Worm (Caenorhabditis elegans) whole organism, L4 larva: ENCODE measurements around the gene F56D1.1.

Experiments used
- F10B5.3 ChIP-seq: sonication (generic microtip); optimal IDR thresholded peaks from 2 replicates; lab custom pipeline; 2016; ENCODE audit warnings: mild to moderate bottlenecking, missing genetic modification characterization, missing compliant biosample characterization
- F26F4.8 ChIP-seq: fragments of 200-800 bp; sonication (Bioruptor generic); conservative IDR thresholded peaks from 2 replicates; pipeline ENCODE4 v1.3.6; 2022; ENCODE audit warnings: missing genetic modification characterization, missing compliant biosample characterization
- F49E8.2 ChIP-seq: sonication (generic microtip); optimal IDR thresholded peaks from 2 replicates; lab custom pipeline; 2016; ENCODE audit warnings: missing compliant biosample characterization, mild to moderate bottlenecking, missing genetic modification characterization, borderline replicate concordance
- R02D3.7 ChIP-seq: fragments of 150-350 bp; sonication (generic microtip); optimal IDR thresholded peaks from 3 replicates; lab custom pipeline; 2014; ENCODE audit warnings: missing biosample characterization, missing genetic modification characterization
- aha-1 ChIP-seq: fragments of 150-350 bp; peaks from one replicate; lab custom pipeline; 2014; ENCODE audit warnings: missing biosample characterization, missing genetic modification characterization
- aly-2 ChIP-seq: sonication (generic microtip); optimal IDR thresholded peaks from 2 replicates; lab custom pipeline; 2018; ENCODE audit warnings: missing biosample characterization, missing genetic modification characterization
- arid-1 ChIP-seq: fragments of 200-800 bp; sonication (Bioruptor generic); conservative IDR thresholded peaks from 2 replicates; pipeline ENCODE4 v1.3.6; 2022; ENCODE audit warnings: missing genetic modification reagents, missing genetic modification characterization, missing compliant biosample characterization
- ceh-20 ChIP-seq: fragments of 200-800 bp; sonication (Bioruptor generic); IDR thresholded peaks from 2 replicates; pipeline ENCODE4 v1.3.6; 2022; ENCODE audit warnings: missing genetic modification reagents, missing genetic modification characterization, missing compliant biosample characterization
- ceh-62 ChIP-seq: sonication (generic microtip); optimal IDR thresholded peaks from 2 replicates; lab custom pipeline; 2017; ENCODE audit warnings: missing biosample characterization, missing genetic modification characterization
- daf-19 ChIP-seq: fragments of 200-800 bp; sonication (Bioruptor generic); conservative IDR thresholded peaks from 2 replicates; pipeline ENCODE4 v1.3.6; 2022; ENCODE audit warnings: missing genetic modification characterization, missing compliant biosample characterization
- daf-8 ChIP-seq: fragments of 200-800 bp; sonication (Bioruptor generic); IDR thresholded peaks from 2 replicates; pipeline ENCODE4 v1.3.6; 2022; ENCODE audit warnings: missing genetic modification characterization, missing compliant biosample characterization
- dmd-9 ChIP-seq: fragments of 200-800 bp; sonication (Bioruptor generic); IDR thresholded peaks from 2 replicates; pipeline ENCODE4 v1.3.6; 2022; ENCODE audit warnings: missing genetic modification reagents, missing genetic modification characterization, missing compliant biosample characterization
- dpl-1 ChIP-seq: fragments of 150-350 bp; optimal IDR thresholded peaks from 2 replicates; lab custom pipeline; 2014; ENCODE audit warnings: missing biosample characterization, missing genetic modification reagents, missing genetic modification characterization
- egl-43 ChIP-seq: fragments of 200-800 bp; sonication (Bioruptor generic); IDR thresholded peaks from 2 replicates; pipeline ENCODE4 v1.3.6; 2022; ENCODE audit warnings: missing genetic modification reagents, missing genetic modification characterization, missing compliant biosample characterization
- hlh-11 ChIP-seq: fragments of 200-800 bp; sonication (Bioruptor generic); optimal IDR thresholded peaks from 2 replicates; lab custom pipeline; 2018; ENCODE audit warnings: mild to moderate bottlenecking, missing genetic modification characterization, missing compliant biosample characterization
- hlh-30 ChIP-seq: sonication (generic microtip); optimal IDR thresholded peaks from 2 replicates; lab custom pipeline; 2017; ENCODE audit warnings: antibody characterized with exemption, mild to moderate bottlenecking, missing genetic modification characterization, missing compliant biosample characterization; ENCODE audit not compliant: insufficient read depth
- lir-3 ChIP-seq: sonication (generic microtip); optimal IDR thresholded peaks from 2 replicates; lab custom pipeline; 2016; ENCODE audit warnings: mild to moderate bottlenecking, missing genetic modification characterization, missing compliant biosample characterization
- nhr-102 ChIP-seq: sonication (generic microtip); optimal IDR thresholded peaks from 2 replicates; lab custom pipeline; 2016; ENCODE audit warnings: mild to moderate bottlenecking, missing genetic modification characterization, moderate library complexity, missing compliant biosample characterization
- nhr-237 ChIP-seq: sonication (generic microtip); optimal IDR thresholded peaks from 2 replicates; lab custom pipeline; 2017; ENCODE audit warnings: missing biosample characterization, missing genetic modification characterization
- nhr-28 ChIP-seq: fragments of 150-350 bp; optimal IDR thresholded peaks from 2 replicates; lab custom pipeline; 2014; ENCODE audit warnings: missing biosample characterization, missing genetic modification characterization
- nhr-42 ChIP-seq: fragments of 200-800 bp; sonication (Bioruptor generic); IDR thresholded peaks from 2 replicates; pipeline ENCODE4 v1.3.6; 2022; ENCODE audit warnings: missing genetic modification characterization, missing compliant biosample characterization
- nhr-6 ChIP-seq: fragments of 150-350 bp; optimal IDR thresholded peaks from 2 replicates; lab custom pipeline; 2014; ENCODE audit warnings: missing biosample characterization, missing genetic modification characterization
- pha-4 ChIP-seq, 2 experiments: fragments of 150-350 bp in 1 of 2; fragments of 200-800 bp in 1 of 2; sonication (Bioruptor generic) in 1 of 2; IDR thresholded peaks in 1 of 2; optimal IDR thresholded peaks in 1 of 2; 2 replicates each; pipeline versions ENCODE4 v1.3.6 to Lab custom; 2014 to 2022; ENCODE audit warnings: missing genetic modification characterization in 2 of 2, missing genetic modification reagents in 2 of 2, missing biosample characterization in 1 of 2, missing compliant biosample characterization in 1 of 2
- skn-1 ChIP-seq: fragments of 150-350 bp; optimal IDR thresholded peaks from 2 replicates; lab custom pipeline; 2014; ENCODE audit warnings: missing biosample characterization, missing genetic modification characterization
- snpc-1.2 ChIP-seq: fragments of 200-800 bp; sonication (Bioruptor generic); IDR thresholded peaks from 2 replicates; pipeline ENCODE4 v1.3.6; 2022; ENCODE audit warnings: missing genetic modification reagents, missing genetic modification characterization, missing compliant biosample characterization
- snpc-4 ChIP-seq: fragments of 150-350 bp; optimal IDR thresholded peaks from 2 replicates; lab custom pipeline; 2014; ENCODE audit warnings: missing biosample characterization, missing genetic modification characterization
- spr-1 ChIP-seq: sonication (generic microtip); optimal IDR thresholded peaks from 2 replicates; lab custom pipeline; 2016; ENCODE audit warnings: mild to moderate bottlenecking, missing genetic modification characterization, missing compliant biosample characterization
- tag-97 ChIP-seq: fragments of 200-800 bp; sonication (Bioruptor generic); IDR thresholded peaks from 2 replicates; pipeline ENCODE4 v1.3.6; 2022; ENCODE audit warnings: missing genetic modification characterization, missing compliant biosample characterization
- tra-1 ChIP-seq: fragments of 200-800 bp; sonication (Bioruptor generic); IDR thresholded peaks from 2 replicates; pipeline ENCODE4 v1.3.6; 2022; ENCODE audit warnings: missing genetic modification reagents, missing genetic modification characterization, missing compliant biosample characterization
- unc-39 ChIP-seq: sonication (generic microtip); optimal IDR thresholded peaks from 2 replicates; lab custom pipeline; 2017; ENCODE audit warnings: missing biosample characterization, missing genetic modification characterization
- unc-62 ChIP-seq, 3 experiments: fragments of 150-350 bp in 1 of 3; sonication (generic microtip); optimal IDR thresholded peaks in 2 of 3; peaks in 1 of 3; 1 replicate in 1 of 3; 2 replicates in 2 of 3; lab custom pipeline; 2014 to 2017; ENCODE audit warnings: missing biosample characterization in 3 of 3, missing genetic modification characterization in 3 of 3, missing genetic modification reagents in 3 of 3, missing genotype in 1 of 3

The F56D1.1 gene

ce11 chrII:5481982-5482381 lies 3.6 kb downstream of the F56D1.1 start, which contains the start of gene cal-8:
Gene cal-8 (minus strand): TSS chrII:5482041.
- no peak for TF ChIP-seq tra-1 (GFP tag; lab: Robert Waterston, UW)
- peak in 1 of 2 experiments; percentile 98 for TF ChIP-seq unc-62 (GFP tag; optimal IDR thresholded peaks at IDR 0.05 in 1 of 2; lab: Kevin White, UChicago)
- no peak for TF ChIP-seq unc-62 (tag; optimal IDR thresholded peaks at IDR 0.05; lab: Kevin White, UChicago)
- TF ChIP-seq F49E8.2 (tag; lab: Kevin White, UChicago), result no peak

- TF ChIP-seq nhr-237 (tag; lab: Kevin White, UChicago), result no peak
These were observed 9.4 kb downstream of the F56D1.1 start, which contains the start of gene nep-5 for ce11 chrII:5487844-5488243. Gene nep-5 (plus strand): TSS chrII:5488144.

ce11 chrII:5494405-5494804 lies 16.0 kb downstream of the F56D1.1 start, which contains the start of gene F12A10.6:
Gene F12A10.6 (minus strand): TSS chrII:5494505.
- TF ChIP-seq spr-1 (no peak), ceh-62 (no peak), snpc-1.2 (GFP tag; lab: Robert Waterston, UW) (no peak), skn-1 (no peak)
- TF ChIP-seq, all 104 proteins: peak for 0

- TF ChIP-seq ceh-20 (GFP tag; lab: Robert Waterston, UW) (no peak), nhr-28 (tag; lab: Kevin White, UChicago) (peak; percentile 77), snpc-4 (tag; lab: Kevin White, UChicago) (no peak), dpl-1 (GFP tag; lab: Kevin White, UChicago) (no peak), daf-8 (GFP tag; lab: Robert Waterston, UW) (no peak), nhr-102 (tag; lab: Kevin White, UChicago) (no peak), hlh-11 (tag; lab: Kevin White, UChicago) (peak; percentile 30)
These were observed 18.0 kb downstream of the F56D1.1 start, which contains the start of gene F12A10.1 for ce11 chrII:5496375-5496774. Gene F12A10.1 (plus strand): TSS chrII:5496540.

- TF ChIP-seq egl-43 (GFP tag; lab: Robert Waterston, UW), result no peak
- no peak for TF ChIP-seq unc-39 (tag; lab: Kevin White, UChicago)
- no peak for TF ChIP-seq R02D3.7 (tag; lab: Kevin White, UChicago)
- TF ChIP-seq nhr-42 (GFP tag; lab: Robert Waterston, UW), result no peak
- no peak for TF ChIP-seq hlh-30 (tag; lab: Kevin White, UChicago)
- TF ChIP-seq pha-4 (GFP tag; IDR thresholded peaks at IDR 0.05; lab: Robert Waterston, UW), result no peak
- TF ChIP-seq pha-4 (tag; optimal IDR thresholded peaks at IDR 0.05; lab: Kevin White, UChicago), result no peak
- TF ChIP-seq F10B5.3, result no peak
- no peak for TF ChIP-seq nhr-6 (tag; lab: Kevin White, UChicago)
- TF ChIP-seq dmd-9 (GFP tag; lab: Robert Waterston, UW), result no peak
- TF ChIP-seq lir-3 (tag; lab: Kevin White, UChicago), result no peak
- no peak for TF ChIP-seq arid-1 (GFP tag; lab: Robert Waterston, UW)
- no peak for TF ChIP-seq F49E8.2 (tag; lab: Kevin White, UChicago)
- no peak for TF ChIP-seq aly-2 (tag; lab: Kevin White, UChicago)
- TF ChIP-seq nhr-237 (tag; lab: Kevin White, UChicago), result no peak
- no peak for TF ChIP-seq tag-97 (GFP tag; lab: Robert Waterston, UW)
These were observed 19.1 kb downstream of the F56D1.1 start for ce11 chrII:5497541-5497940.

ce11 chrII:5498156-5498739 lies 19.8 kb downstream of the F56D1.1 start, which contains the start of the genes suex-1 and F12A10.9:
Gene suex-1 (minus strand): TSS chrII:5498256.
Gene F12A10.9 (plus strand): TSS chrII:5498689.
- peak; percentile 33 for TF ChIP-seq aha-1
- TF ChIP-seq F26F4.8, result no peak
- TF ChIP-seq daf-19, result no peak
